Fruit fly (Drosophila melanogaster) whole organism, embryonic: Measurements from ENCODE around the gene NfI.

Experiments used
- Awh ChIP-seq: fragments of 200-800 bp; sonication (Bioruptor generic); IDR thresholded peaks from 2 replicates; pipeline ENCODE4, ENCODE4 v1.3.6; 2022; ENCODE audit warnings: missing biosample characterization, missing genetic modification characterization
- B-H2 ChIP-seq: fragments of 200-800 bp; sonication (Bioruptor generic); optimal IDR thresholded peaks from 2 replicates; lab custom pipeline; 2018; ENCODE audit warnings: missing biosample characterization, mild to moderate bottlenecking, missing genetic modification characterization
- Bgb ChIP-seq: fragments of 200-800 bp; sonication (Bioruptor generic); IDR thresholded peaks from 2 replicates; pipeline ENCODE4 v1.3.6; 2022; ENCODE audit warnings: missing biosample characterization, missing genetic modification characterization; ENCODE audit not compliant: partially characterized antibody
- CG10543 ChIP-seq: fragments of 200-800 bp; sonication (Bioruptor generic); optimal IDR thresholded peaks from 3 replicates; lab custom pipeline; 2017; ENCODE audit warnings: missing biosample characterization, mild to moderate bottlenecking, missing genetic modification characterization, moderate library complexity
- CG11085 ChIP-seq: fragments of 200-800 bp; sonication (Bioruptor generic); IDR thresholded peaks from 2 replicates; pipeline ENCODE4 v1.3.6; 2022; ENCODE audit warnings: missing biosample characterization, missing genetic modification characterization
- CG12071 ChIP-seq: fragments of 200-800 bp; sonication (Bioruptor generic); optimal IDR thresholded peaks from 3 replicates; lab custom pipeline; 2018; ENCODE audit warnings: missing biosample characterization, mild to moderate bottlenecking, missing genetic modification characterization
- CG12219 ChIP-seq: fragments of 200-800 bp; sonication (Bioruptor generic); optimal IDR thresholded peaks from 3 replicates; lab custom pipeline; 2018; ENCODE audit warnings: missing biosample characterization, mild to moderate bottlenecking, missing genetic modification characterization
- CG13296 ChIP-seq: fragments of 200-800 bp; sonication (Bioruptor generic); optimal IDR thresholded peaks from 3 replicates; lab custom pipeline; 2018; ENCODE audit warnings: missing biosample characterization, mild to moderate bottlenecking, missing genetic modification characterization
- CG16813 ChIP-seq: fragments of 200-800 bp; sonication (Bioruptor generic); IDR thresholded peaks from 3 replicates; pipeline ENCODE4 v1.3.6; 2022; ENCODE audit warnings: missing biosample characterization, missing genetic modification characterization; ENCODE audit not compliant: partially characterized antibody
- CG1832 ChIP-seq: fragments of 200-800 bp; sonication (Bioruptor generic); optimal IDR thresholded peaks from 2 replicates; lab custom pipeline; 2017; ENCODE audit warnings: missing biosample characterization, mild to moderate bottlenecking, missing genetic modification characterization, inconsistent platforms
- CG2199 ChIP-seq: fragments of 200-800 bp; sonication (Bioruptor generic); IDR thresholded peaks from 3 replicates; pipeline ENCODE4 v1.3.6; 2022; ENCODE audit warnings: missing biosample characterization, missing genetic modification characterization
- CG30431 ChIP-seq: fragments of 200-800 bp; sonication (Bioruptor generic); optimal IDR thresholded peaks from 2 replicates; lab custom pipeline; 2017; ENCODE audit warnings: missing biosample characterization, missing genetic modification characterization
- CG34422 ChIP-seq: fragments of 200-800 bp; sonication (Bioruptor generic); IDR thresholded peaks from 3 replicates; pipeline ENCODE4 v1.3.6; 2022; ENCODE audit warnings: missing biosample characterization, missing genetic modification characterization
- CG4854 ChIP-seq: fragments of 200-800 bp; sonication (Bioruptor generic); optimal IDR thresholded peaks from 2 replicates; lab custom pipeline; 2016; ENCODE audit warnings: missing biosample characterization, missing genetic modification characterization, inconsistent platforms
- CG5180 ChIP-seq: fragments of 200-800 bp; sonication (Bioruptor generic); optimal IDR thresholded peaks from 3 replicates; lab custom pipeline; 2017; ENCODE audit warnings: missing biosample characterization, missing genetic modification characterization, mild to moderate bottlenecking, moderate library complexity, missing genetic modification reagents
- CG6689 ChIP-seq: fragments of 200-800 bp; sonication (Bioruptor generic); IDR thresholded peaks from 2 replicates; pipeline ENCODE4 v1.3.6; 2022; ENCODE audit warnings: missing biosample characterization, missing genetic modification characterization
- CG8478 ChIP-seq: fragments of >200 bp; optimal IDR thresholded peaks from 2 replicates; lab custom pipeline; 2018
- CG9727 ChIP-seq: fragments of 200-800 bp; sonication (Bioruptor generic); optimal IDR thresholded peaks from 3 replicates; lab custom pipeline; 2017; ENCODE audit warnings: missing biosample characterization, mild to moderate bottlenecking, missing genetic modification characterization
- CG9797 ChIP-seq: fragments of 200-800 bp; sonication (Bioruptor generic); optimal IDR thresholded peaks from 3 replicates; lab custom pipeline; 2018; ENCODE audit warnings: missing biosample characterization, mild to moderate bottlenecking, missing genetic modification characterization
- Dek ChIP-seq: fragments of 200-800 bp; sonication (Bioruptor generic); optimal IDR thresholded peaks from 3 replicates; lab custom pipeline; 2019; ENCODE audit warnings: missing biosample characterization, mild to moderate bottlenecking, missing genetic modification characterization, moderate library complexity
- Doc2 ChIP-seq: fragments of 200-800 bp; sonication (Bioruptor generic); IDR thresholded peaks from 2 replicates; pipeline ENCODE4 v1.3.6; 2022; ENCODE audit warnings: missing biosample characterization, missing genetic modification characterization
- ERR ChIP-seq: fragments of 200-800 bp; sonication (Bioruptor generic); optimal IDR thresholded peaks from 2 replicates; lab custom pipeline; 2016; ENCODE audit warnings: missing biosample characterization, missing genetic modification characterization
- Ets97D ChIP-seq: fragments of 200-800 bp; sonication (Bioruptor generic); optimal IDR thresholded peaks from 3 replicates; lab custom pipeline; 2016; ENCODE audit warnings: missing biosample characterization, missing genetic modification characterization
- GATAe ChIP-seq: fragments of 200-800 bp; sonication (Bioruptor generic); conservative IDR thresholded peaks from 2 replicates; pipeline ENCODE4 v1.3.6; 2022; ENCODE audit warnings: missing biosample characterization, missing genetic modification characterization
- Mes4 ChIP-seq: fragments of 200-800 bp; sonication (Bioruptor generic); optimal IDR thresholded peaks from 2 replicates; lab custom pipeline; 2016; ENCODE audit warnings: missing biosample characterization, missing genetic modification characterization
- Myb ChIP-seq: fragments of 200-800 bp; sonication (Bioruptor generic); optimal IDR thresholded peaks from 2 replicates; lab custom pipeline; 2016; ENCODE audit warnings: missing biosample characterization, missing genetic modification characterization
- Oli ChIP-seq: fragments of 200-800 bp; sonication (Bioruptor generic); optimal IDR thresholded peaks from 2 replicates; lab custom pipeline; 2018; ENCODE audit warnings: missing biosample characterization, mild to moderate bottlenecking, missing genetic modification characterization, moderate library complexity
- Ravus ChIP-seq: fragments of 200-800 bp; sonication (Bioruptor generic); IDR thresholded peaks from 2 replicates; pipeline ENCODE4 v1.3.6; 2022; ENCODE audit warnings: missing biosample characterization, missing genetic modification characterization
- Sox100B ChIP-seq: fragments of 200-800 bp; sonication (Bioruptor generic); optimal IDR thresholded peaks from 3 replicates; lab custom pipeline; 2018; ENCODE audit warnings: missing biosample characterization, mild to moderate bottlenecking, missing genetic modification characterization
- Sox102F ChIP-seq: fragments of 200-800 bp; sonication (Bioruptor generic); optimal IDR thresholded peaks from 2 replicates; lab custom pipeline; 2018; ENCODE audit warnings: missing biosample characterization, mild to moderate bottlenecking, missing genetic modification characterization, moderate library complexity
- Ssrp ChIP-seq: fragments of 200-800 bp; sonication (Bioruptor generic); optimal IDR thresholded peaks from 2 replicates; lab custom pipeline; 2018; ENCODE audit warnings: missing biosample characterization, mild to moderate bottlenecking, missing genetic modification characterization, moderate library complexity
- Tbp ChIP-seq: fragments of >200 bp; optimal IDR thresholded peaks from 2 replicates; lab custom pipeline; 2018; ENCODE audit warnings: missing biosample characterization, missing genetic modification characterization
- Trl ChIP-seq, 3 experiments: fragments of >200 bp in 2 of 3; fragments of 200-800 bp in 1 of 3; sonication (Bioruptor generic) in 1 of 3; optimal IDR thresholded peaks; 2 replicates in 1 of 3; 3 replicates in 2 of 3; lab custom pipeline; 2016 to 2017; ENCODE audit warnings: missing biosample characterization in 1 of 3, missing genetic modification characterization in 1 of 3
- ac ChIP-seq: fragments of 200-800 bp; sonication (Bioruptor generic); optimal IDR thresholded peaks from 3 replicates; lab custom pipeline; 2017; ENCODE audit warnings: missing biosample characterization, mild to moderate bottlenecking, missing genetic modification characterization
- ash1 ChIP-seq: fragments of 200-800 bp; sonication (Bioruptor generic); optimal IDR thresholded peaks from 2 replicates; lab custom pipeline; 2018; ENCODE audit warnings: missing biosample characterization, mild to moderate bottlenecking, missing genetic modification characterization
- br ChIP-seq: fragments of >200 bp; optimal IDR thresholded peaks from 2 replicates; lab custom pipeline; 2017
- cad ChIP-seq: fragments of >200 bp; optimal IDR thresholded peaks from 2 replicates; lab custom pipeline; 2017; ENCODE audit warnings: missing biosample characterization, missing genetic modification characterization
- cas ChIP-seq: fragments of 200-800 bp; sonication (Bioruptor generic); IDR thresholded peaks from 2 replicates; pipeline ENCODE4 v1.3.6; 2022; ENCODE audit warnings: missing biosample characterization, missing genetic modification characterization
- ci ChIP-seq: fragments of 200-800 bp; sonication (Bioruptor generic); IDR thresholded peaks from 3 replicates; pipeline ENCODE4 v1.3.6; 2022; ENCODE audit warnings: missing biosample characterization, missing genetic modification characterization
- da ChIP-seq: fragments of 200-800 bp; sonication (Bioruptor generic); optimal IDR thresholded peaks from 2 replicates; lab custom pipeline; 2016; ENCODE audit warnings: missing biosample characterization, missing genetic modification characterization
- exex ChIP-seq: fragments of 200-800 bp; sonication (Bioruptor generic); optimal IDR thresholded peaks from 4 replicates; lab custom pipeline; 2018; ENCODE audit warnings: missing biosample characterization, mild to moderate bottlenecking, missing genetic modification characterization, moderate library complexity
- fu2 ChIP-seq: fragments of 200-800 bp; sonication (Bioruptor generic); optimal IDR thresholded peaks from 2 replicates; lab custom pipeline; 2016; ENCODE audit warnings: missing biosample characterization, missing genetic modification characterization
- h ChIP-seq: fragments of >200 bp; optimal IDR thresholded peaks from 2 replicates; lab custom pipeline; 2017
- lilli ChIP-seq: fragments of 200-800 bp; sonication (Bioruptor generic); optimal IDR thresholded peaks from 3 replicates; lab custom pipeline; 2016; ENCODE audit warnings: missing biosample characterization, missing genetic modification characterization
- nom ChIP-seq: fragments of 200-800 bp; sonication (Bioruptor generic); optimal IDR thresholded peaks from 2 replicates; lab custom pipeline; 2017; ENCODE audit warnings: missing biosample characterization, missing genetic modification characterization, mild to moderate bottlenecking, moderate library complexity, missing genetic modification reagents
- pan ChIP-seq, 4 experiments: fragments of >200 bp in 3 of 4; fragments of 200-800 bp in 1 of 4; sonication (Bioruptor generic) in 1 of 4; optimal IDR thresholded peaks in 3 of 4; IDR thresholded peaks in 1 of 4; 2 replicates each; pipeline versions ENCODE4 v1.3.6 to Lab custom; 2017 to 2022; ENCODE audit warnings: missing biosample characterization in 2 of 4, missing genetic modification characterization in 2 of 4, mixed read lengths in 1 of 4
- shn ChIP-seq: fragments of 200-800 bp; sonication (Bioruptor generic); optimal IDR thresholded peaks from 3 replicates; lab custom pipeline; 2016; ENCODE audit warnings: missing biosample characterization, missing genetic modification characterization
- tll ChIP-seq, 2 experiments: fragments of 200-800 bp in 1 of 2; fragments of >200 bp in 1 of 2; sonication (Bioruptor generic) in 1 of 2; optimal IDR thresholded peaks; 2 replicates each; lab custom pipeline; 2017 to 2019; ENCODE audit warnings: missing biosample characterization in 2 of 2, missing genetic modification characterization in 2 of 2, mild to moderate bottlenecking in 1 of 2, moderate library complexity in 1 of 2
- trem ChIP-seq: fragments of 200-800 bp; optimal IDR thresholded peaks from 3 replicates; lab custom pipeline; 2019; ENCODE audit warnings: missing biosample characterization, mild to moderate bottlenecking, missing genetic modification characterization, moderate library complexity
- vfl ChIP-seq: fragments of 200-800 bp; sonication (Bioruptor generic); optimal IDR thresholded peaks from 2 replicates; lab custom pipeline; 2016; ENCODE audit warnings: missing biosample characterization, missing genetic modification characterization
- vvl ChIP-seq: fragments of 200-800 bp; sonication (Bioruptor generic); IDR thresholded peaks from 2 replicates; pipeline ENCODE4 v1.3.6; 2022; ENCODE audit warnings: missing biosample characterization, missing genetic modification characterization
- wor ChIP-seq: fragments of 200-800 bp; sonication (Bioruptor generic); IDR thresholded peaks from 2 replicates; pipeline ENCODE4 v1.3.6; 2022; ENCODE audit warnings: missing biosample characterization, missing genetic modification characterization

The NfI gene

dm6 chr4:307931-308330, 31.8 kb upstream of the NfI start, which contains the start of gene Rad23 (continued):
- TF ChIP-seq CG2199 (GFP tag; lab: Robert Waterston, UW) (no peak), Doc2 (GFP tag; lab: Robert Waterston, UW) (no peak), Ravus (no peak), h (lab: Kevin White, UChicago) (no peak), shn (GFP tag; lab: Kevin White, UChicago) (no peak), exex (no peak), CG12219 (no peak), trem (tag; lab: Kevin White, UChicago) (peak; percentile 23), CG12071 (GFP tag; lab: Kevin White, UChicago) (no peak), CG4854 (no peak), ash1 (GFP tag; lab: Kevin White, UChicago) (no peak), vfl (GFP tag; lab: Kevin White, UChicago) (no peak), Bgb (no peak), Sox100B (no peak), CG34422 (GFP tag; lab: Robert Waterston, UW) (no peak), CG13296 (GFP tag; lab: Kevin White, UChicago) (no peak), wor (no peak), ac (GFP tag; lab: Kevin White, UChicago) (no peak), lilli (GFP tag; lab: Kevin White, UChicago) (no peak), Awh (no peak), Dek (tag; lab: Kevin White, UChicago) (no peak), tll (GFP tag; optimal IDR thresholded peaks at IDR 0.05; lab: Kevin White, UChicago) (no peak), B-H2 (no peak), CG9727 (no peak), Sox102F (GFP tag; lab: Kevin White, UChicago) (no peak), Ets97D (peak; percentile 49), ci (GFP tag; lab: Robert Waterston, UW) (no peak), GATAe (GFP tag; lab: Robert Waterston, UW) (no peak), CG6689 (no peak), CG8478 (lab: Kevin White, UChicago) (no peak), br (lab: Kevin White, UChicago) (no peak), CG30431 (GFP tag; lab: Kevin White, UChicago) (no peak), Oli (tag; lab: Kevin White, UChicago) (no peak), CG9797 (GFP tag; lab: Kevin White, UChicago) (peak; percentile 60), vvl (no peak), CG1832 (GFP tag; lab: Kevin White, UChicago) (no peak), da (no peak), nom (GFP tag; lab: Kevin White, UChicago) (peak; percentile 50), Trl (optimal IDR thresholded peaks at IDR 0.05; lab: Kevin White, UChicago) (no peak), Trl (GFP tag; optimal IDR thresholded peaks at IDR 0.05; lab: Kevin White, UChicago) (no peak), CG5180 (GFP tag; lab: Kevin White, UChicago) (no peak), CG11085 (GFP tag; lab: Robert Waterston, UW) (no peak), cad (no peak), Mes4 (GFP tag; lab: Kevin White, UChicago) (no peak), pan (optimal IDR thresholded peaks at IDR 0.05; lab: Kevin White, UChicago) (no peak), pan (GFP tag; optimal IDR thresholded peaks at IDR 0.05 in 1 of 2, IDR thresholded peaks at IDR 0.05 in 1 of 2) (no peak), fu2 (GFP tag; lab: Kevin White, UChicago) (no peak), CG16813 (GFP tag; lab: Robert Waterston, UW) (no peak), Ssrp (tag; lab: Kevin White, UChicago) (no peak), Myb (GFP tag; lab: Kevin White, UChicago) (no peak), Tbp (GFP tag; lab: Kevin White, UChicago) (no peak), cas (GFP tag; lab: Robert Waterston, UW) (no peak), CG10543 (no peak), ERR (no peak)
